ENCODE assay signal across 1 fruit fly cellular context in the genomic region with DNA sequence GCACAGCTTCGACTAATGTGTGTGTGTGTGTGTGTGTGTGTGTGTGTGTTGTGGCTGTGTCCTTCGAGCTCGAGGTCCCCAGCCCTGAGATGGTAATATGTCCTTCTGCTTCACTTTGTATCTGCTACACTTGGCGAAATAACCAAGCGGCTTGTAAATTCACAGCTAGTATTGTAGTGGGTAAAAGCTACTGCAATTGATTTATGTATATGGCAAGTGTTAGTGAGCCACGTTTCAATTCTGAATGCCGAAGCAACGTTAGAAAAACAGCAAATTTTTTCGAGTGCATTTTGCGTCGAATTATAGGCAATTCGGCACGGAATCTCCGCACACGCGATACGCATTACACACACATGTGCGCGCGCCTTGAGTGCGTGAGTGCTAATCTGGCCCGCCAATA.
A peak's percentile ranks its signal among the peaks of the same experiment; 100 is the strongest.
TF ChIP-seq lines count a peak whose summit lies in the region.

No protein-coding gene starts in this region.

TF ChIP-seq in whole organism, embryonic, 481 proteins besides CTCF, POLR2A, EP300 and RAD21 (continued from another document):
- TF ChIP-seq CG14441 (GFP tag; IDR thresholded peaks at IDR 0.05; lab: Robert Waterston, UW) (peak; percentile 44; the same call in 1 of the 2 replicates), CG17328 (GFP tag; IDR thresholded peaks at IDR 0.05; lab: Robert Waterston, UW) (peak; percentile 44; the same call in 1 of the 2 replicates), Usf (GFP tag; optimal IDR thresholded peaks at IDR 0.05; lab: Kevin White, UChicago) (no peak), cg (GFP tag; optimal IDR thresholded peaks at IDR 0.05; lab: Kevin White, UChicago) (no peak), CG3726 (GFP tag; IDR thresholded peaks at IDR 0.05; lab: Robert Waterston, UW) (no peak), H15 (GFP tag; IDR thresholded peaks at IDR 0.05; lab: Robert Waterston, UW) (no peak), Dip3 (GFP tag; optimal IDR thresholded peaks at IDR 0.05; lab: Kevin White, UChicago) (no peak), jumu (GFP tag; optimal IDR thresholded peaks at IDR 0.05; lab: Kevin White, UChicago) (peak; percentile 38), CG11695 (GFP tag; IDR thresholded peaks at IDR 0.05; lab: Robert Waterston, UW) (no peak), ewg (GFP tag; optimal IDR thresholded peaks at IDR 0.05; lab: Kevin White, UChicago) (peak; percentile 20), fd64A (GFP tag; optimal IDR thresholded peaks at IDR 0.05; lab: Kevin White, UChicago) (no peak), Jarid2 (GFP tag; optimal IDR thresholded peaks at IDR 0.05; lab: Kevin White, UChicago) (no peak), pita (GFP tag; optimal IDR thresholded peaks at IDR 0.05; lab: Kevin White, UChicago) (no peak), bab2 (GFP tag; optimal IDR thresholded peaks at IDR 0.05; lab: Kevin White, UChicago) (no peak), Ada2b (GFP tag; IDR thresholded peaks at IDR 0.05; lab: Robert Waterston, UW) (peak; percentile 33; the same call in 1 of the 2 replicates), btn (GFP tag; optimal IDR thresholded peaks at IDR 0.05; lab: Kevin White, UChicago) (no peak), tio (GFP tag; optimal IDR thresholded peaks at IDR 0.05; lab: Kevin White, UChicago) (no peak), br (optimal IDR thresholded peaks at IDR 0.05; lab: Kevin White, UChicago) (no peak)
TF ChIP-seq in whole organism, embryonic: peak in this region for 189.
